Worm (Caenorhabditis elegans) whole organism, L3 larva: ENCODE data around the gene alkb-7.

Source experiments
- ama-1 ChIP-seq: fragments of 150-350 bp; optimal IDR thresholded peaks from 2 replicates; lab custom pipeline; 2018
- ceh-16 ChIP-seq: sonication (generic microtip); optimal IDR thresholded peaks from 2 replicates; lab custom pipeline; 2017; ENCODE audit warnings: missing biosample characterization, missing genetic modification characterization
- ceh-82 ChIP-seq: fragments of 150-350 bp; optimal IDR thresholded peaks from 2 replicates; lab custom pipeline; 2014; ENCODE audit warnings: missing biosample characterization, missing genetic modification characterization
- egl-5 ChIP-seq: fragments of 150-350 bp; optimal IDR thresholded peaks from 2 replicates; lab custom pipeline; 2017; ENCODE audit warnings: missing biosample characterization, missing genetic modification reagents, missing genetic modification characterization, inconsistent platforms
- elt-2 ChIP-seq: sonication (generic microtip); optimal IDR thresholded peaks from 2 replicates; lab custom pipeline; 2016; ENCODE audit warnings: missing genetic modification reagents, mild to moderate bottlenecking, missing genetic modification characterization, missing compliant biosample characterization
- nhr-25 ChIP-seq: sonication (generic microtip); optimal IDR thresholded peaks from 2 replicates; lab custom pipeline; 2017; ENCODE audit warnings: missing biosample characterization, missing genetic modification characterization
- pha-4 ChIP-seq: fragments of 150-350 bp; optimal IDR thresholded peaks from 2 replicates; lab custom pipeline; 2014; ENCODE audit warnings: missing biosample characterization, missing genetic modification reagents, missing genetic modification characterization
- snpc-4 ChIP-seq: fragments of 150-350 bp; optimal IDR thresholded peaks from 2 replicates; lab custom pipeline; 2014; ENCODE audit warnings: missing biosample characterization, missing genetic modification characterization
- unc-39 ChIP-seq: sonication (generic microtip); optimal IDR thresholded peaks from 4 replicates; lab custom pipeline; 2017; ENCODE audit warnings: missing biosample characterization, missing genetic modification characterization
- unc-62 ChIP-seq: fragments of 150-350 bp; sonication (generic microtip); optimal IDR thresholded peaks from 4 replicates; lab custom pipeline; 2014; ENCODE audit warnings: missing biosample characterization, missing genetic modification reagents, missing genetic modification characterization
- ztf-11 ChIP-seq: fragments of 150-350 bp; optimal IDR thresholded peaks from 2 replicates; lab custom pipeline; 2014; ENCODE audit warnings: missing biosample characterization, missing genetic modification characterization

- TF ChIP-seq nhr-25 (peak; percentile 4), unc-39 (tag; lab: Kevin White, UChicago) (no peak), elt-2 (tag; lab: Kevin White, UChicago) (peak; percentile 4), egl-5 (tag; lab: Kevin White, UChicago) (peak; percentile 46), snpc-4 (peak; percentile 48), pha-4 (tag; lab: Kevin White, UChicago) (peak; percentile 76), unc-62 (GFP tag; lab: Kevin White, UChicago) (no peak), ceh-16 (tag; lab: Kevin White, UChicago) (no peak), ztf-11 (tag; lab: Kevin White, UChicago) (no peak), ama-1 (lab: Kevin White, UChicago) (no peak), ceh-82 (tag; lab: Kevin White, UChicago) (no peak)
Observed at ce11 chrII:12738284-12739201, 49.4 kb downstream of the alkb-7 start, which contains the start of gene pisy-1.
